Fruit fly (Drosophila melanogaster): Measurements from ENCODE around the gene yellow-e3.

The yellow-e3 gene

DNA sequence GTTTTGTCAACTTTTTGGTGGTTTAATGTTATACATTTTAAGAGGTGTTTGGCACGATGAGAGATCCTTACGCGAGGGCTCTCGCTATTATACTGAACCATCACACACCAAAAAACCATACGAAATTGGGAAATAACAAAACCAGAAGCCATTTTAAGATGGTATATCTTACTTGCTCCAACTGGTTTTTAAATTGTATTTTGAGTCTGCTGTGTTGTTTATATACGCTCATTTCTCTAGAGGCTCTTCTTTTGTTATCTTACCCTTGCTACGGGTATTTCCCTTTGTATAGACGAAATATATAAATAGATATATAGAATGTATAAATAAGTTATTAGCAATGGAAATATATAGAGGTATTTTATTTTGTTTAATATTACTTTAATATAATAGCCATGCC lies 2.2 kb upstream of the yellow-e3 start, which contains the start of gene yellow-e2:
yellow-e2 (minus strand) TSS at position 101 of the 400 bp plus-strand sequence.
- no peak for TF ChIP-seq cic (GFP tag; optimal IDR thresholded peaks at IDR 0.05)
- TF ChIP-seq CG7045 (GFP tag; optimal IDR thresholded peaks at IDR 0.05): no peak
- no peak for TF ChIP-seq CG1620 (GFP tag; optimal IDR thresholded peaks at IDR 0.05)
- no peak for TF ChIP-seq Clk (GFP tag; optimal IDR thresholded peaks at IDR 0.05)
- no peak for TF ChIP-seq cnc (optimal IDR thresholded peaks at IDR 0.05)
- TF ChIP-seq bab1 (GFP tag; optimal IDR thresholded peaks at IDR 0.05): no peak
- no peak for TF ChIP-seq tj (GFP tag; optimal IDR thresholded peaks at IDR 0.05)
- no peak for TF ChIP-seq ovo (GFP tag; optimal IDR thresholded peaks at IDR 0.05)
- TF ChIP-seq CG14711 (tag; optimal IDR thresholded peaks at IDR 0.05): no peak
- TF ChIP-seq CG7101 (tag; optimal IDR thresholded peaks at IDR 0.05): no peak
- no peak for TF ChIP-seq Hr96 (GFP tag; optimal IDR thresholded peaks at IDR 0.05)
- TF ChIP-seq toe (GFP tag; optimal IDR thresholded peaks at IDR 0.05): no peak
- TF ChIP-seq CG5204 (GFP tag; optimal IDR thresholded peaks at IDR 0.05): no peak
- TF ChIP-seq Mnt (GFP tag; optimal IDR thresholded peaks at IDR 0.05): no peak
- TF ChIP-seq CG11617 (GFP tag; optimal IDR thresholded peaks at IDR 0.05): no peak
- TF ChIP-seq kay (GFP tag; ENCODE audit: borderline replicate concordance): no peak
- TF ChIP-seq CG33017 (tag; optimal IDR thresholded peaks at IDR 0.05): no peak
- TF ChIP-seq Crg-1 (GFP tag; optimal IDR thresholded peaks at IDR 0.05): no peak

DNA sequence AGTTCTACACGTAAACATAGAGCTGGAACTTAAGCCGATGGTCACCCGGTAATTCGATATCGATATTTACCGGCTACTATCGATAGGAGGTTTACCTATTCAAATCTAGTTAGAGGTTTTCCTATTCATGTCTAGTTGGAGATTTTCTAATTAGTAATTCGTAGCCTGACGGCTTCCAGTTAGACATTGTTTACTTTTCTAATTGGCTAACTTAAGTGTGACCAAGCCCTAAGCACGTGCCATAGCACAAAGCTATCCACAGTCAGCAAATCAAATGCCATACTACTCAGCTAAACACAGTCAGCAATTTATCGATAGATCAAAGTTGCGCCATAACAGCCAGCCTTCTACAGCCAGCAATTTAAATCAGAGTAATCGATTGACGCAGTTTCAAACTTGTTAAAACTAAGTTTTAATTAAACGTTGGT lies 1.6 kb downstream of the yellow-e3 start, which contains the start of gene Dpm3:
Dpm3 (minus strand) TSS at position 20 of the 428 bp plus-strand sequence.
- TF ChIP-seq bab1 (GFP tag; optimal IDR thresholded peaks at IDR 0.05) (peak; percentile 54), cic (GFP tag; optimal IDR thresholded peaks at IDR 0.05) (no peak), kay (GFP tag; ENCODE audit: borderline replicate concordance) (no peak), toe (GFP tag; optimal IDR thresholded peaks at IDR 0.05) (peak; percentile 39), Mnt (GFP tag; optimal IDR thresholded peaks at IDR 0.05) (peak; percentile 11), CG33017 (tag; optimal IDR thresholded peaks at IDR 0.05) (no peak), cnc (optimal IDR thresholded peaks at IDR 0.05) (no peak), Crg-1 (GFP tag; optimal IDR thresholded peaks at IDR 0.05) (peak; percentile 21), CG1620 (GFP tag; optimal IDR thresholded peaks at IDR 0.05) (peak; percentile 58), tj (GFP tag; optimal IDR thresholded peaks at IDR 0.05) (peak; percentile 20), CG5204 (GFP tag; optimal IDR thresholded peaks at IDR 0.05) (no peak), CG12768 (GFP tag; optimal IDR thresholded peaks at IDR 0.05) (no peak), pad (GFP tag; optimal IDR thresholded peaks at IDR 0.05) (peak; percentile 15)

DNA sequence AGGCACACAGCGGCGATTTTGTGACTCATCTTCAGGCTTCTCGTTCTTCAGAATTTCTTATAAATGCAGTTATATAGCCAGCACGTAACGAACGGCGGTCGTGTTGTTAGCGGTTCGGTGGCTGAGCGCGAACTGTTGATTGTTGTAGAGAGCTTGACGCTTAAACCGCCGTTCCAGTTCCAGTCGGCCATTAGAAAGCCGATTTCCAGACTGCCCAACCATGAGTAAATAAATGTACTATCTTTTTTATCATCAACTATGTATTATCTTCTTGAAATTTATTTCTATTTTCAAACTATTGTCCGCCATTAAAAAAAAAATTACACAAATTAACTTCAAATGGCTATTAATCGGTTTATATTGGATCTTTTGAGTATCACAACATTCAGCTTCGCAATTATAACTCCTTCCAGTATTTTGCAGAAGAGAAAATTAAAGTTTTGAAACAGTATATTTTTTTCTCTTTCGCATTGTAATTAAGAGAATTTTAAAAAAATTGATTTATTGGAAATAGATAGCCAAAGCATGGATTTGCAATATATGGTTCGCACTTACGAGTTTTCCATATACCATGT lies 2.9 kb downstream of the yellow-e3 start, which contains the start of gene GILT1:
GILT1 (minus strand) TSS at position 141 of the 575 bp plus-strand sequence.
- TF ChIP-seq bab1 (GFP tag; optimal IDR thresholded peaks at IDR 0.05) (peak; percentile 39), Clk (GFP tag; optimal IDR thresholded peaks at IDR 0.05) (no peak), Mnt (GFP tag; optimal IDR thresholded peaks at IDR 0.05) (peak; percentile 43), ovo (GFP tag; optimal IDR thresholded peaks at IDR 0.05) (peak; percentile 44), CG14711 (tag; optimal IDR thresholded peaks at IDR 0.05) (no peak), CG1620 (GFP tag; optimal IDR thresholded peaks at IDR 0.05) (no peak), cic (GFP tag; optimal IDR thresholded peaks at IDR 0.05) (peak; percentile 22), kay (GFP tag; ENCODE audit: borderline replicate concordance) (peak; percentile 69), pad (GFP tag; optimal IDR thresholded peaks at IDR 0.05) (peak; percentile 59), tj (GFP tag; optimal IDR thresholded peaks at IDR 0.05) (peak; percentile 1), CG7101 (tag; optimal IDR thresholded peaks at IDR 0.05) (peak; percentile 12)

DNA sequence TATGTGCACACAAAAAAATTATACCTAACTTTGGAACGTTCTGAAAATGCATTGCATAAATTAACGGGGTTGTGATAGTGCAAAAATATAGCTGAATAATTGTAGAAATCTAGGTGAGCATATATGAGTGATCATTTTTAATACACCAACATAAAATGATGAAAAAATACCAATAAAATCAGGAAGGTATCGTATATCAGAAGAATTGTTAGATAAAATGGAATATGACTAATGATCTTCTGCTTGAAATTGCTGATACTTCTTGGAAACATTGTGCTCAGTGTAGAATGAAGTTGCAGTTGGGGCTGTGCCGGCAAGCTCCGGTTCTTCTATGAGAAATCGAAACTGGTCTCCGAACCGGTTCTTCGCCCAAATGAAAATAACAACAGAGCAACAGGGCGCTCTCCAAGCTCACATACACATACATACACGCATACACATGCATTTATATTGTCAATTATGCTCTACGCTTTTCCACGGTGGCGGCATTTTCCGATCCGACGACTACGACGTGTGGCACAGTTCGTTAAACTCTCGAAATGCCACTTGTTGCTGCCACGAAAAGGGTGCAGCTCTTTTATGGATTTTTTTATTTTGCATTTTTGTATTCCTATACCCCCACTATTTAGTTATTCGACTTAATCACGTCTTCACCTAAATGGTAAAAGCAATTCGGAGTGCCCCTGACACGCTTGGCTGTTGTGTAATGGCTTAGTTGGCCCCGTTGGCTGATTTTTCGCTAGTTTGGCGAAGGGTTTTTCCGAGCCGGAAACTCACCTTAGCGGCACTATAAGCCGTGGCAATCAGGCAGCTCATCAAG lies 3.6 kb downstream of the yellow-e3 start:
- TF ChIP-seq Clk (GFP tag; optimal IDR thresholded peaks at IDR 0.05): no peak
- peak; percentile 64 for TF ChIP-seq Crg-1 (GFP tag; optimal IDR thresholded peaks at IDR 0.05)
- TF ChIP-seq CG14711 (tag; optimal IDR thresholded peaks at IDR 0.05): peak; percentile 63
- no peak for TF ChIP-seq Mnt (GFP tag; optimal IDR thresholded peaks at IDR 0.05)
- no peak for TF ChIP-seq toe (GFP tag; optimal IDR thresholded peaks at IDR 0.05)
- TF ChIP-seq CG7045 (GFP tag; optimal IDR thresholded peaks at IDR 0.05): peak; percentile 55
- TF ChIP-seq cic (GFP tag; optimal IDR thresholded peaks at IDR 0.05): no peak
- peak; percentile 68 for TF ChIP-seq CG7101 (tag; optimal IDR thresholded peaks at IDR 0.05)
- TF ChIP-seq cnc (optimal IDR thresholded peaks at IDR 0.05): no peak
- TF ChIP-seq CG1620 (GFP tag; optimal IDR thresholded peaks at IDR 0.05): peak; percentile 27
- TF ChIP-seq Hr96 (GFP tag; optimal IDR thresholded peaks at IDR 0.05): peak; percentile 37
- peak; percentile 55 for TF ChIP-seq CG5204 (GFP tag; optimal IDR thresholded peaks at IDR 0.05)
- peak; percentile 55 for TF ChIP-seq ovo (GFP tag; optimal IDR thresholded peaks at IDR 0.05)
- peak; percentile 5 for TF ChIP-seq CG33017 (tag; optimal IDR thresholded peaks at IDR 0.05)
- TF ChIP-seq CG11617 (GFP tag; optimal IDR thresholded peaks at IDR 0.05): peak; percentile 71
- TF ChIP-seq tj (GFP tag; optimal IDR thresholded peaks at IDR 0.05): peak; percentile 71
- no peak for TF ChIP-seq kay (GFP tag; ENCODE audit: borderline replicate concordance)
- peak; percentile 79 for TF ChIP-seq bab1 (GFP tag; optimal IDR thresholded peaks at IDR 0.05)
- TF ChIP-seq pad (GFP tag; optimal IDR thresholded peaks at IDR 0.05): peak; percentile 38
- TF ChIP-seq CG12768 (GFP tag; optimal IDR thresholded peaks at IDR 0.05): no peak

- TF ChIP-seq ovo (GFP tag; optimal IDR thresholded peaks at IDR 0.05) (no peak), toe (GFP tag; optimal IDR thresholded peaks at IDR 0.05) (no peak), tj (GFP tag; optimal IDR thresholded peaks at IDR 0.05) (no peak)
Measured at dm6 chr3R:13397535-13397934, 7.1 kb downstream of the yellow-e3 start, which contains the start of gene CG14377. TSS of gene CG14377 (plus strand) at chr3R:13397835.
